Fruit fly (Drosophila melanogaster) whole organism, embryonic: ENCODE measurements around the gene CCT7.

ENCODE experiments used
- Blimp-1 ChIP-seq: fragments of 200-800 bp; sonication (Bioruptor generic); optimal IDR thresholded peaks from 3 replicates; lab custom pipeline; 2018; ENCODE audit warnings: missing biosample characterization, missing genetic modification characterization, mild to moderate bottlenecking, moderate library complexity, missing genetic modification reagents
- CG10654 ChIP-seq: fragments of 200-800 bp; sonication (Bioruptor generic); optimal IDR thresholded peaks from 2 replicates; lab custom pipeline; 2016; ENCODE audit warnings: missing biosample characterization, missing genetic modification characterization
- CG12659 ChIP-seq: fragments of 200-800 bp; sonication (Bioruptor generic); optimal IDR thresholded peaks from 3 replicates; lab custom pipeline; 2017; ENCODE audit warnings: mild to moderate bottlenecking, missing biosample characterization, missing genetic modification reagents, missing genetic modification characterization
- CG14014 ChIP-seq: fragments of 200-800 bp; sonication (Bioruptor generic); IDR thresholded peaks from 2 replicates; pipeline ENCODE4 v1.3.6; 2022; ENCODE audit warnings: missing biosample characterization, missing genetic modification characterization
- CG15696 ChIP-seq: fragments of 200-800 bp; sonication (Bioruptor generic); optimal IDR thresholded peaks from 2 replicates; lab custom pipeline; 2019; ENCODE audit warnings: missing biosample characterization, mild to moderate bottlenecking, missing genetic modification characterization, moderate library complexity
- CG16863 ChIP-seq: fragments of 200-800 bp; sonication (Bioruptor generic); optimal IDR thresholded peaks from 3 replicates; lab custom pipeline; 2016; ENCODE audit warnings: missing biosample characterization, missing genetic modification characterization
- CG17328 ChIP-seq: fragments of 200-800 bp; sonication (Bioruptor generic); IDR thresholded peaks from 2 replicates; pipeline ENCODE4 v1.3.6; 2022; ENCODE audit warnings: missing biosample characterization, missing genetic modification characterization
- CG2678 ChIP-seq: fragments of 200-800 bp; sonication (Bioruptor generic); optimal IDR thresholded peaks from 3 replicates; lab custom pipeline; 2019; ENCODE audit warnings: missing biosample characterization, mild to moderate bottlenecking, missing genetic modification characterization, moderate library complexity
- CG2889 ChIP-seq: fragments of 200-800 bp; sonication (Bioruptor generic); IDR thresholded peaks from 3 replicates; pipeline ENCODE4 v1.3.6; 2022; ENCODE audit warnings: missing biosample characterization, missing genetic modification characterization
- CG30431 ChIP-seq: fragments of 200-800 bp; sonication (Bioruptor generic); optimal IDR thresholded peaks from 2 replicates; lab custom pipeline; 2017; ENCODE audit warnings: missing biosample characterization, missing genetic modification characterization
- CG31224 ChIP-seq: fragments of 200-800 bp; sonication (Bioruptor generic); IDR thresholded peaks from 2 replicates; pipeline ENCODE4 v1.3.6; 2022; ENCODE audit warnings: missing biosample characterization, missing genetic modification characterization
- CG3163 ChIP-seq: fragments of 200-800 bp; sonication (Bioruptor generic); optimal IDR thresholded peaks from 3 replicates; lab custom pipeline; 2016; ENCODE audit warnings: missing biosample characterization, missing genetic modification characterization
- CG33213 ChIP-seq: fragments of 200-800 bp; sonication (Bioruptor generic); optimal IDR thresholded peaks from 3 replicates; lab custom pipeline; 2016; ENCODE audit warnings: missing biosample characterization, missing genetic modification characterization
- CG34224 ChIP-seq: fragments of 200-800 bp; sonication (Bioruptor generic); IDR thresholded peaks from 3 replicates; pipeline ENCODE4 v1.3.6; 2022; ENCODE audit warnings: missing biosample characterization, missing genetic modification characterization; ENCODE audit not compliant: partially characterized antibody
- CG34376 ChIP-seq: fragments of 200-800 bp; sonication (Bioruptor generic); optimal IDR thresholded peaks from 2 replicates; lab custom pipeline; 2018; ENCODE audit warnings: missing biosample characterization, mild to moderate bottlenecking, missing genetic modification characterization
- CG3995 ChIP-seq: fragments of 200-800 bp; sonication (Bioruptor generic); optimal IDR thresholded peaks from 3 replicates; lab custom pipeline; 2016; ENCODE audit warnings: missing biosample characterization, missing genetic modification characterization
- CG4360 ChIP-seq: fragments of 200-800 bp; sonication (Bioruptor generic); IDR thresholded peaks from 2 replicates; pipeline ENCODE4 v1.3.6; 2022; ENCODE audit warnings: missing biosample characterization, missing genetic modification characterization
- CG6175 ChIP-seq: fragments of 200-800 bp; sonication (Bioruptor generic); IDR thresholded peaks from 3 replicates; pipeline ENCODE4 v1.3.6; 2022; ENCODE audit warnings: missing biosample characterization, missing genetic modification characterization
- CG8281 ChIP-seq: fragments of 200-800 bp; sonication (Bioruptor generic); optimal IDR thresholded peaks from 2 replicates; lab custom pipeline; 2018; ENCODE audit warnings: missing biosample characterization, mild to moderate bottlenecking, missing genetic modification characterization, moderate library complexity
- CG8924 ChIP-seq: fragments of 200-800 bp; optimal IDR thresholded peaks from 3 replicates; lab custom pipeline; 2019; ENCODE audit warnings: missing biosample characterization, mild to moderate bottlenecking, missing genetic modification characterization, moderate library complexity
- CG8944 ChIP-seq: fragments of 200-800 bp; sonication (Bioruptor generic); optimal IDR thresholded peaks from 3 replicates; lab custom pipeline; 2016; ENCODE audit warnings: missing biosample characterization, missing genetic modification characterization
- Dll ChIP-seq: fragments of 200-800 bp; sonication (Bioruptor generic); IDR thresholded peaks from 4 replicates; pipeline ENCODE4 v1.3.6; 2022; ENCODE audit warnings: missing biosample characterization, missing genetic modification characterization; ENCODE audit not compliant: partially characterized antibody
- Doc3 ChIP-seq: fragments of 200-800 bp; sonication (Bioruptor generic); IDR thresholded peaks from 3 replicates; pipeline ENCODE4 v1.3.6; 2022; ENCODE audit warnings: missing biosample characterization, missing genetic modification characterization; ENCODE audit not compliant: partially characterized antibody
- HLHmδ ChIP-seq: fragments of 200-800 bp; sonication (Bioruptor generic); optimal IDR thresholded peaks from 2 replicates; lab custom pipeline; 2018; ENCODE audit warnings: missing biosample characterization, mild to moderate bottlenecking, missing genetic modification characterization, moderate library complexity
- Optix ChIP-seq: fragments of 200-800 bp; sonication (Bioruptor generic); IDR thresholded peaks from 3 replicates; pipeline ENCODE4 v1.3.6; 2022; ENCODE audit warnings: missing biosample characterization, missing genetic modification characterization
- Ptx1 ChIP-seq: fragments of 200-800 bp; sonication (Bioruptor generic); IDR thresholded peaks from 2 replicates; pipeline ENCODE4 v1.3.6; 2022; ENCODE audit warnings: missing biosample characterization, missing genetic modification characterization
- Sox102F ChIP-seq: fragments of 200-800 bp; sonication (Bioruptor generic); optimal IDR thresholded peaks from 2 replicates; lab custom pipeline; 2018; ENCODE audit warnings: missing biosample characterization, mild to moderate bottlenecking, missing genetic modification characterization, moderate library complexity
- Sry-δ ChIP-seq: fragments of 200-800 bp; sonication (Bioruptor generic); optimal IDR thresholded peaks from 2 replicates; lab custom pipeline; 2016; ENCODE audit warnings: missing biosample characterization, missing genetic modification characterization
- dysf ChIP-seq: fragments of 200-800 bp; sonication (Bioruptor generic); IDR thresholded peaks from 3 replicates; pipeline ENCODE4 v1.3.6; 2022; ENCODE audit warnings: missing biosample characterization, missing genetic modification characterization
- eve ChIP-seq, 2 experiments: fragments of >200 bp; optimal IDR thresholded peaks; 2 replicates each; lab custom pipeline; 2017; ENCODE audit warnings: missing biosample characterization in 2 of 2, missing genetic modification characterization in 2 of 2
- gce ChIP-seq: fragments of 200-800 bp; sonication (Bioruptor generic); IDR thresholded peaks from 3 replicates; pipeline ENCODE4 v1.3.6; 2022; ENCODE audit warnings: missing biosample characterization, missing genetic modification characterization
- gcm2 ChIP-seq: fragments of 200-800 bp; sonication (Bioruptor generic); optimal IDR thresholded peaks from 2 replicates; lab custom pipeline; 2016; ENCODE audit warnings: missing biosample characterization, missing genetic modification characterization
- gem ChIP-seq: fragments of 200-800 bp; sonication (Bioruptor generic); optimal IDR thresholded peaks from 2 replicates; lab custom pipeline; 2019; ENCODE audit warnings: missing biosample characterization, mild to moderate bottlenecking, missing genetic modification characterization, moderate library complexity
- gsb-n ChIP-seq: fragments of 200-800 bp; sonication (Bioruptor generic); optimal IDR thresholded peaks from 3 replicates; lab custom pipeline; 2018; ENCODE audit warnings: missing biosample characterization, mild to moderate bottlenecking, missing genetic modification characterization
- gt ChIP-seq: fragments of 200-800 bp; sonication (Bioruptor generic); IDR thresholded peaks from 2 replicates; pipeline ENCODE4 v1.3.6; 2022; ENCODE audit warnings: missing biosample characterization, missing genetic modification characterization
- h ChIP-seq: fragments of >200 bp; optimal IDR thresholded peaks from 2 replicates; lab custom pipeline; 2017
- hth ChIP-seq: fragments of >200 bp; optimal IDR thresholded peaks from 2 replicates; lab custom pipeline; 2017; ENCODE audit warnings: inconsistent platforms
- kni ChIP-seq: fragments of 200-800 bp; sonication (Bioruptor generic); optimal IDR thresholded peaks from 3 replicates; lab custom pipeline; 2017; ENCODE audit warnings: mild to moderate bottlenecking, missing biosample characterization, missing genetic modification reagents, missing genetic modification characterization
- lbe ChIP-seq: fragments of 200-800 bp; sonication (Bioruptor generic); optimal IDR thresholded peaks from 2 replicates; lab custom pipeline; 2016; ENCODE audit warnings: missing biosample characterization, mild to moderate bottlenecking, missing genetic modification characterization
- lola ChIP-seq, 3 experiments: fragments of >200 bp in 2 of 3; fragments of 200-800 bp in 1 of 3; sonication (Bioruptor generic) in 1 of 3; optimal IDR thresholded peaks; 2 replicates each; lab custom pipeline; 2017 to 2019; ENCODE audit warnings: missing biosample characterization in 3 of 3, missing genetic modification characterization in 3 of 3, mild to moderate bottlenecking in 1 of 3, moderate library complexity in 1 of 3
- nau ChIP-seq: fragments of 200-800 bp; sonication (Bioruptor generic); optimal IDR thresholded peaks from 3 replicates; lab custom pipeline; 2017; ENCODE audit warnings: missing biosample characterization, mild to moderate bottlenecking, missing genetic modification characterization, missing genetic modification reagents
- pan ChIP-seq, 4 experiments: fragments of >200 bp in 3 of 4; fragments of 200-800 bp in 1 of 4; sonication (Bioruptor generic) in 1 of 4; optimal IDR thresholded peaks in 3 of 4; IDR thresholded peaks in 1 of 4; 2 replicates each; pipeline versions ENCODE4 v1.3.6 to Lab custom; 2017 to 2022; ENCODE audit warnings: missing biosample characterization in 2 of 4, missing genetic modification characterization in 2 of 4, mixed read lengths in 1 of 4
- peb ChIP-seq: fragments of 200-800 bp; sonication (Bioruptor generic); IDR thresholded peaks from 2 replicates; pipeline ENCODE4 v1.3.6; 2022; ENCODE audit warnings: missing biosample characterization, missing genetic modification characterization
- phol ChIP-seq: fragments of 200-800 bp; sonication (Bioruptor generic); optimal IDR thresholded peaks from 3 replicates; lab custom pipeline; 2018; ENCODE audit warnings: missing biosample characterization, mild to moderate bottlenecking, missing genetic modification characterization, moderate library complexity
- schlank ChIP-seq: fragments of 200-800 bp; sonication (Bioruptor generic); optimal IDR thresholded peaks from 2 replicates; lab custom pipeline; 2018; ENCODE audit warnings: missing biosample characterization, mild to moderate bottlenecking, missing genetic modification characterization
- sens-2 ChIP-seq: fragments of 200-800 bp; sonication (Bioruptor generic); IDR thresholded peaks from 2 replicates; pipeline ENCODE4 v1.3.6; 2022; ENCODE audit warnings: missing biosample characterization, missing genetic modification characterization
- unc-4 ChIP-seq: fragments of 200-800 bp; sonication (Bioruptor generic); IDR thresholded peaks from 2 replicates; pipeline ENCODE4 v1.3.6; 2022; ENCODE audit warnings: missing biosample characterization, missing genetic modification characterization; ENCODE audit not compliant: partially characterized antibody
- unpg ChIP-seq: fragments of 200-800 bp; sonication (Bioruptor generic); optimal IDR thresholded peaks from 3 replicates; lab custom pipeline; 2018; ENCODE audit warnings: missing biosample characterization, mild to moderate bottlenecking, missing genetic modification characterization, moderate library complexity

CCT7 gene

dm6 chr3R:8849373-8850228 lies 48.2 kb downstream of the CCT7 start (continued):
- TF ChIP-seq CG2889 (GFP tag; lab: Robert Waterston, UW) (no peak), peb (GFP tag; lab: Robert Waterston, UW) (peak; percentile 28; the same call in 1 of the 2 replicates), schlank (tag; lab: Kevin White, UChicago) (no peak), CG12659 (GFP tag; lab: Kevin White, UChicago) (no peak), eve (GFP tag; optimal IDR thresholded peaks at IDR 0.05; lab: Kevin White, UChicago) (peak in 1 of 2 experiments; percentile 55), CG34224 (GFP tag; lab: Robert Waterston, UW) (no peak), nau (GFP tag; lab: Kevin White, UChicago) (no peak), CG3995 (GFP tag; lab: Kevin White, UChicago) (no peak), hth (lab: Kevin White, UChicago) (no peak), CG4360 (GFP tag; lab: Robert Waterston, UW) (no peak), Dll (no peak), CG15696 (tag; lab: Kevin White, UChicago) (peak; percentile 46), lbe (GFP tag; lab: Kevin White, UChicago) (peak; percentile 27), CG17328 (GFP tag; lab: Robert Waterston, UW) (0 out of 2 replicates have a peak, but pooled peaks have one; percentile 6), gt (GFP tag; lab: Robert Waterston, UW) (no peak), gce (GFP tag; lab: Robert Waterston, UW) (0 out of 3 replicates have a peak, but pooled peaks have one; percentile 12), Optix (GFP tag; lab: Robert Waterston, UW) (no peak), unc-4 (GFP tag; lab: Robert Waterston, UW) (no peak), CG2678 (peak; percentile 20), CG14014 (GFP tag; lab: Robert Waterston, UW) (no peak), CG8281 (tag; lab: Kevin White, UChicago) (no peak), CG8944 (GFP tag; lab: Kevin White, UChicago) (no peak), CG3163 (no peak), CG30431 (GFP tag; lab: Kevin White, UChicago) (no peak), gem (tag; lab: Kevin White, UChicago) (peak; percentile 73), Sry-δ (GFP tag; lab: Kevin White, UChicago) (no peak), CG16863 (no peak), CG8924 (tag; lab: Kevin White, UChicago) (peak; percentile 32), CG6175 (GFP tag; lab: Robert Waterston, UW) (no peak), lola (GFP tag; optimal IDR thresholded peaks at IDR 0.05; lab: Kevin White, UChicago) (peak in 1 of 3 experiments; percentile 60), HLHmδ (GFP tag; lab: Kevin White, UChicago) (peak; percentile 50), Sox102F (GFP tag; lab: Kevin White, UChicago) (peak; percentile 38), dysf (GFP tag; lab: Robert Waterston, UW) (no peak), unpg (GFP tag; lab: Kevin White, UChicago) (peak; percentile 59), CG10654 (GFP tag; lab: Kevin White, UChicago) (peak; percentile 1), CG34376 (GFP tag; lab: Kevin White, UChicago) (no peak), h (lab: Kevin White, UChicago) (no peak), gcm2 (no peak), CG31224 (GFP tag; lab: Robert Waterston, UW) (no peak), kni (peak; percentile 70), Ptx1 (GFP tag; lab: Robert Waterston, UW) (no peak; the same call in 1 of the 2 replicates), sens-2 (GFP tag; lab: Robert Waterston, UW) (no peak), CG33213 (GFP tag; lab: Kevin White, UChicago) (no peak), Blimp-1 (GFP tag; lab: Kevin White, UChicago) (peak; percentile 43), Doc3 (GFP tag; lab: Robert Waterston, UW) (no peak), pan (optimal IDR thresholded peaks at IDR 0.05; lab: Kevin White, UChicago) (no peak), pan (GFP tag; optimal IDR thresholded peaks at IDR 0.05 in 1 of 2, IDR thresholded peaks at IDR 0.05 in 1 of 2) (peak in 1 of 2 experiments; percentile 35), phol (tag; lab: Kevin White, UChicago) (peak; percentile 59), gsb-n (tag; lab: Kevin White, UChicago) (peak; percentile 49)
